Worm (Caenorhabditis elegans) whole organism, L3 larva: Measurements from ENCODE around the gene C05B5.5.
A peak's percentile ranks its signal among the peaks of the same experiment; 100 is the strongest.

Experiments
- aly-2 ChIP-seq: fragments of 150-350 bp; optimal IDR thresholded peaks from 2 replicates; lab custom pipeline; 2014; ENCODE audit warnings: missing biosample characterization, missing genetic modification characterization
- ama-1 ChIP-seq: fragments of 150-350 bp; optimal IDR thresholded peaks from 2 replicates; lab custom pipeline; 2018
- ceh-9 ChIP-seq: sonication (generic microtip); optimal IDR thresholded peaks from 2 replicates; lab custom pipeline; 2018; ENCODE audit warnings: missing biosample characterization, missing genetic modification characterization
- daf-12 ChIP-seq: fragments of 150-350 bp; optimal IDR thresholded peaks from 2 replicates; lab custom pipeline; 2014; ENCODE audit warnings: missing biosample characterization, missing genetic modification reagents, missing genetic modification characterization
- egl-27 ChIP-seq: sonication (generic microtip); optimal IDR thresholded peaks from 4 replicates; lab custom pipeline; 2017; ENCODE audit warnings: missing biosample characterization, missing genetic modification reagents, missing genetic modification characterization
- egl-5 ChIP-seq: fragments of 150-350 bp; optimal IDR thresholded peaks from 2 replicates; lab custom pipeline; 2017; ENCODE audit warnings: missing biosample characterization, missing genetic modification reagents, missing genetic modification characterization, inconsistent platforms
- elt-1 ChIP-seq: fragments of 150-350 bp; optimal IDR thresholded peaks from 2 replicates; lab custom pipeline; 2014; ENCODE audit warnings: missing biosample characterization, missing genetic modification characterization
- elt-2 ChIP-seq: sonication (generic microtip); optimal IDR thresholded peaks from 2 replicates; lab custom pipeline; 2016; ENCODE audit warnings: missing genetic modification reagents, mild to moderate bottlenecking, missing genetic modification characterization, missing compliant biosample characterization
- eor-1 ChIP-seq, 2 experiments: fragments of 150-350 bp; optimal IDR thresholded peaks; 2 replicates each; lab custom pipeline; 2014 to 2018; ENCODE audit warnings: missing biosample characterization in 2 of 2, missing genetic modification characterization in 2 of 2
- fkh-10 ChIP-seq: sonication (generic microtip); optimal IDR thresholded peaks from 2 replicates; lab custom pipeline; 2017; ENCODE audit warnings: missing biosample characterization, missing genetic modification reagents, missing genetic modification characterization
- fos-1 ChIP-seq: fragments of 150-350 bp; optimal IDR thresholded peaks from 2 replicates; lab custom pipeline; 2014; ENCODE audit warnings: missing biosample characterization, missing genetic modification characterization
- jun-1 ChIP-seq: fragments of 150-350 bp; optimal IDR thresholded peaks from 2 replicates; lab custom pipeline; 2014; ENCODE audit warnings: missing biosample characterization, missing genetic modification reagents, missing genetic modification characterization
- lin-15B ChIP-seq: fragments of 150-350 bp; optimal IDR thresholded peaks from 2 replicates; lab custom pipeline; 2014; ENCODE audit warnings: missing biosample characterization, missing genetic modification characterization
- lin-39 ChIP-seq: fragments of 150-350 bp; optimal IDR thresholded peaks from 2 replicates; lab custom pipeline; 2018; ENCODE audit warnings: missing biosample characterization, missing genetic modification reagents, missing genetic modification characterization
- lsy-12 ChIP-seq: sonication (generic microtip); optimal IDR thresholded peaks from 2 replicates; lab custom pipeline; 2016; ENCODE audit warnings: mild to moderate bottlenecking, missing genetic modification characterization, missing compliant biosample characterization
- mdl-1 ChIP-seq: fragments of 150-350 bp; optimal IDR thresholded peaks from 2 replicates; lab custom pipeline; 2014; ENCODE audit warnings: missing biosample characterization, missing genetic modification characterization
- mml-1 ChIP-seq: fragments of 150-350 bp; sonication (generic microtip); optimal IDR thresholded peaks from 3 replicates; lab custom pipeline; 2014; ENCODE audit warnings: missing biosample characterization, missing genetic modification characterization
- nfya-1 ChIP-seq: sonication (generic microtip); optimal IDR thresholded peaks from 2 replicates; lab custom pipeline; 2017; ENCODE audit warnings: missing genetic modification characterization, mild to moderate bottlenecking, missing compliant biosample characterization, antibody characterized with exemption, moderate library complexity; ENCODE audit not compliant: insufficient read depth
- nhr-11 ChIP-seq: fragments of 150-350 bp; optimal IDR thresholded peaks from 2 replicates; lab custom pipeline; 2014; ENCODE audit warnings: missing biosample characterization, missing genetic modification characterization
- nhr-23 ChIP-seq: fragments of 150-350 bp; optimal IDR thresholded peaks from 2 replicates; lab custom pipeline; 2014; ENCODE audit warnings: missing biosample characterization, missing genetic modification reagents, missing genetic modification characterization
- nhr-237 ChIP-seq: fragments of 150-350 bp; optimal IDR thresholded peaks from 2 replicates; lab custom pipeline; 2014; ENCODE audit warnings: missing biosample characterization, missing genetic modification characterization
- nhr-25 ChIP-seq: sonication (generic microtip); optimal IDR thresholded peaks from 2 replicates; lab custom pipeline; 2017; ENCODE audit warnings: missing biosample characterization, missing genetic modification characterization
- nhr-43 ChIP-seq: sonication (generic microtip); optimal IDR thresholded peaks from 2 replicates; lab custom pipeline; 2016; ENCODE audit warnings: mild to moderate bottlenecking, missing genetic modification characterization, missing compliant biosample characterization; ENCODE audit not compliant: poor library complexity, severe bottlenecking
- nhr-67 ChIP-seq: fragments of 150-350 bp; optimal IDR thresholded peaks from 2 replicates; lab custom pipeline; 2014; ENCODE audit warnings: missing biosample characterization, missing genetic modification characterization
- nhr-76 ChIP-seq: fragments of 150-350 bp; sonication (generic microtip); optimal IDR thresholded peaks from 5 replicates; lab custom pipeline; 2014; ENCODE audit warnings: missing biosample characterization, missing genetic modification characterization
- pha-4 ChIP-seq: fragments of 150-350 bp; optimal IDR thresholded peaks from 2 replicates; lab custom pipeline; 2014; ENCODE audit warnings: missing biosample characterization, missing genetic modification reagents, missing genetic modification characterization
- pqm-1 ChIP-seq: fragments of 150-350 bp; optimal IDR thresholded peaks from 2 replicates; lab custom pipeline; 2017; ENCODE audit warnings: missing biosample characterization, missing genetic modification characterization, inconsistent platforms
- skn-1 ChIP-seq: fragments of 150-350 bp; optimal IDR thresholded peaks from 2 replicates; lab custom pipeline; 2014; ENCODE audit warnings: missing biosample characterization, missing genetic modification characterization
- snpc-4 ChIP-seq: fragments of 150-350 bp; optimal IDR thresholded peaks from 2 replicates; lab custom pipeline; 2014; ENCODE audit warnings: missing biosample characterization, missing genetic modification characterization
- unc-62 ChIP-seq: fragments of 150-350 bp; sonication (generic microtip); optimal IDR thresholded peaks from 4 replicates; lab custom pipeline; 2014; ENCODE audit warnings: missing biosample characterization, missing genetic modification reagents, missing genetic modification characterization
- ztf-11 ChIP-seq: fragments of 150-350 bp; optimal IDR thresholded peaks from 2 replicates; lab custom pipeline; 2014; ENCODE audit warnings: missing biosample characterization, missing genetic modification characterization
- ztf-4 ChIP-seq: fragments of 150-350 bp; optimal IDR thresholded peaks from 2 replicates; lab custom pipeline; 2014; ENCODE audit warnings: missing biosample characterization, missing genetic modification characterization

Gene C05B5.5

ce11 chrIII:9963447-9963846, 37.7 kb upstream of the C05B5.5 start:
- TF ChIP-seq daf-12 (tag; lab: Kevin White, UChicago) (no peak), elt-2 (tag; lab: Kevin White, UChicago) (no peak), nfya-1 (tag; lab: Kevin White, UChicago) (no peak), jun-1 (no peak), pqm-1 (tag; lab: Kevin White, UChicago) (no peak), ztf-4 (no peak), ztf-11 (tag; lab: Kevin White, UChicago) (no peak), unc-62 (GFP tag; lab: Kevin White, UChicago) (no peak), egl-27 (tag; lab: Kevin White, UChicago) (no peak), fkh-10 (GFP tag; lab: Kevin White, UChicago) (no peak)

- TF ChIP-seq elt-1 (tag; lab: Kevin White, UChicago): no peak
- TF ChIP-seq snpc-4 (tag; lab: Kevin White, UChicago): no peak
- TF ChIP-seq nhr-25 (tag; lab: Kevin White, UChicago): no peak
- TF ChIP-seq egl-5 (tag; lab: Kevin White, UChicago): no peak
- no peak for TF ChIP-seq lin-39 (tag; lab: Kevin White, UChicago)
- TF ChIP-seq mml-1 (tag; lab: Kevin White, UChicago): no peak
- no peak for TF ChIP-seq nhr-11
- TF ChIP-seq fkh-10 (GFP tag; lab: Kevin White, UChicago): no peak
Measured at ce11 chrIII:9964416-9964815, 36.7 kb upstream of the C05B5.5 start.

ce11 chrIII:9965444-9965843, 35.7 kb upstream of the C05B5.5 start:
- TF ChIP-seq skn-1 (tag; lab: Kevin White, UChicago) (no peak), nhr-25 (tag; lab: Kevin White, UChicago) (no peak), pha-4 (tag; lab: Kevin White, UChicago) (no peak), pqm-1 (tag; lab: Kevin White, UChicago) (no peak), aly-2 (tag; lab: Kevin White, UChicago) (no peak), ceh-9 (tag; lab: Kevin White, UChicago) (no peak), lin-39 (tag; lab: Kevin White, UChicago) (no peak)

DNA sequence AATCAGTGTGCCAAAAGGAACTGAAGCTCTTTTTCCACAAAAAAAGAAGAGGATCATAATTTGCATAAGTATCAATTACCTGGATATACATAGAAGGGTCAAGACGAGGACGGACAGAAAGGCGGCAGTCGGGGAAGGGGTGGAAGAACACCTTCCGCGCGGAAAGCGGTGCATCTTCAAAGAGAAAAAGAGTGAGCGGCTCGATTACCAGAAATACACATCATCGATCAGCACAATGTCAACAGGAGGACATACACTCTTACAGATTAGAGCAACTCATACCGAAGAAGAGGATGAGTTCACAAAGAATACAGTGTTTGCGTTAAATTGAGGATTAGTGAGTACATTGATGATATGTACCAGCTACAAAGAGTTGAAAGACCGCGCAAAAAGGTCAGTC, 31.8 kb upstream of the C05B5.5 start:
- TF ChIP-seq daf-12 (tag; lab: Kevin White, UChicago): no peak

DNA sequence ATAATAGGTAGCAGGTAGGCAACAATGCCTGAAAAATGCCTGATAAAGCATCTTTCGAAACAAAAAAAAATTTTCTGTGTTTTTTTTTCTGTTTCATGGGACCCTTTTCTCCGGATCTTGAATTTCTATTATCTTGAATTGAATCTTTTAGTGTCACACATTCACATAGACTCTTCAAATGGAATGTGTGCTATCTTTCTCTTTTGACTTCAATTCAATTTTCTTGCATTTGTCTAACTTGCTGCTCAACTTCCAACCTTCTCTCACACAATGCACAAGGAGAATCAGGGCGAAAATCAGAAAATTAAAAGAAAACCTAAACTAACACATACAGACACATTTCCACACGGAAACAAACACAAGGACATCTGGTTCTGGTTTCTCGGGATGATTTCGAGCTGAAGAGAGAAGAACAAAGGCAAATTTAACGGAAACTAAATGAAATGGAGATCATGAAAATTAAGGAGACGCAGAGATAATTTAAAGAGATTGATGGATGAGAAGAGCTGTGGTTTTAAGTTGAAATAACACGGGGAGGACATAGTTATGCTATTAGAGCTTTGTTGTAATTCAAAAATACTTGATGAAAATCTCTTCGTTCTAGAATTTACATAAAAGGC, 28.9 kb upstream of the C05B5.5 start:
- TF ChIP-seq fkh-10 (GFP tag; lab: Kevin White, UChicago) (peak; percentile 59), jun-1 (no peak)

- TF ChIP-seq unc-62 (GFP tag; lab: Kevin White, UChicago) (no peak), nhr-76 (no peak), nhr-23 (no peak), fos-1 (tag; lab: Kevin White, UChicago) (no peak), eor-1 (tag; optimal IDR thresholded peaks at IDR 0.05; lab: Kevin White, UChicago) (no peak), mdl-1 (tag; lab: Kevin White, UChicago) (no peak), lin-15B (tag; lab: Kevin White, UChicago) (no peak), pqm-1 (tag; lab: Kevin White, UChicago) (no peak), snpc-4 (tag; lab: Kevin White, UChicago) (no peak), nhr-67 (tag; lab: Kevin White, UChicago) (no peak), lin-39 (tag; lab: Kevin White, UChicago) (no peak), nhr-237 (tag; lab: Kevin White, UChicago) (no peak), ama-1 (lab: Kevin White, UChicago) (no peak), egl-5 (tag; lab: Kevin White, UChicago) (no peak), nhr-43 (tag; lab: Kevin White, UChicago) (no peak), lsy-12 (tag; lab: Kevin White, UChicago) (no peak)
Measured at ce11 chrIII:9973765-9974164, 27.4 kb upstream of the C05B5.5 start, which contains the start of gene R10E12.2. R10E12.2 (minus strand) TSS chrIII:9973865.
